Worm (Caenorhabditis elegans): Measurements from ENCODE around the gene pqn-41.

The pqn-41 gene

ce11 chrIII:1926456-1926855 is 20.7 kb downstream of the pqn-41 start:
- TF ChIP-seq aly-1 (tag; optimal IDR thresholded peaks at IDR 0.05) (no peak), hnd-1 (tag; optimal IDR thresholded peaks at IDR 0.05) (no peak), ama-1 (optimal IDR thresholded peaks at IDR 0.05) (no peak), hmg-4 (GFP tag; optimal IDR thresholded peaks at IDR 0.05) (no peak), F13C5.2 (tag; optimal IDR thresholded peaks at IDR 0.05) (no peak), sea-1 (GFP tag; conservative IDR thresholded peaks at IDR 0.05) (no peak), ets-7 (tag; optimal IDR thresholded peaks at IDR 0.05) (peak; percentile 42), tbx-37 (GFP tag; conservative IDR thresholded peaks at IDR 0.05) (peak; percentile 3; the same call in 1 of the 2 replicates), pes-1 (GFP tag; IDR thresholded peaks at IDR 0.05) (peak; percentile 12)

DNA sequence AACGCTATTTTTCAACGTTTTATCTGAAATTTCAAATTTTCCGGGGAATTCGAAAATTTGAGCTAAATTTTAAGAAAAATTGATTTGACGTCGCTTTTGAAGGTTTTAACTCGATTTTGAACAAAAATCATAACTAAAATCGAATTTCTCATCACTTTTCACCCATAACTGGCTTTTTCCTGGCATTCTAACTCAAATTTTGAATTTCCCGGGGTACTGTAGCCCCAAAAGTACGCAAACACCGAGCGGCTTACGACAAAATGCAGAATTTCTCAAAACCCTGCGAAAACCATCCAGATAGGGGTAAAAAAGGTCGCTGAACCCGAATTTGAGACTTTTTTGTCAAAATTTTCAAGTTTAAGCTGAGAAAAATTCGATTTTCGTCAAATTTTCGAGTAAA is 21.5 kb downstream of the pqn-41 start:
- TF ChIP-seq hnd-1 (tag; optimal IDR thresholded peaks at IDR 0.05), result no peak
- no peak for TF ChIP-seq ceh-13 (GFP tag; optimal IDR thresholded peaks at IDR 0.05)
- no peak for TF ChIP-seq ets-7 (tag; optimal IDR thresholded peaks at IDR 0.05)
- TF ChIP-seq tbx-11 (GFP tag; IDR thresholded peaks at IDR 0.05), result no peak
- no peak for TF ChIP-seq B0310.2 (tag; optimal IDR thresholded peaks at IDR 0.05)
- no peak for TF ChIP-seq tra-4 (tag; optimal IDR thresholded peaks at IDR 0.05)
- no peak for TF ChIP-seq scrt-1 (GFP tag; IDR thresholded peaks at IDR 0.05)
- no peak for TF ChIP-seq tbx-37 (GFP tag; conservative IDR thresholded peaks at IDR 0.05)
- TF ChIP-seq ama-1 (optimal IDR thresholded peaks at IDR 0.05), result no peak
- no peak for TF ChIP-seq hmg-4 (GFP tag; optimal IDR thresholded peaks at IDR 0.05)
- no peak for TF ChIP-seq pes-1 (GFP tag; IDR thresholded peaks at IDR 0.05)
- TF ChIP-seq hmbx-1 (tag; optimal IDR thresholded peaks at IDR 0.05), result no peak
- no peak for TF ChIP-seq sea-1 (GFP tag; conservative IDR thresholded peaks at IDR 0.05)
- TF ChIP-seq aly-1 (tag; optimal IDR thresholded peaks at IDR 0.05), result no peak

DNA sequence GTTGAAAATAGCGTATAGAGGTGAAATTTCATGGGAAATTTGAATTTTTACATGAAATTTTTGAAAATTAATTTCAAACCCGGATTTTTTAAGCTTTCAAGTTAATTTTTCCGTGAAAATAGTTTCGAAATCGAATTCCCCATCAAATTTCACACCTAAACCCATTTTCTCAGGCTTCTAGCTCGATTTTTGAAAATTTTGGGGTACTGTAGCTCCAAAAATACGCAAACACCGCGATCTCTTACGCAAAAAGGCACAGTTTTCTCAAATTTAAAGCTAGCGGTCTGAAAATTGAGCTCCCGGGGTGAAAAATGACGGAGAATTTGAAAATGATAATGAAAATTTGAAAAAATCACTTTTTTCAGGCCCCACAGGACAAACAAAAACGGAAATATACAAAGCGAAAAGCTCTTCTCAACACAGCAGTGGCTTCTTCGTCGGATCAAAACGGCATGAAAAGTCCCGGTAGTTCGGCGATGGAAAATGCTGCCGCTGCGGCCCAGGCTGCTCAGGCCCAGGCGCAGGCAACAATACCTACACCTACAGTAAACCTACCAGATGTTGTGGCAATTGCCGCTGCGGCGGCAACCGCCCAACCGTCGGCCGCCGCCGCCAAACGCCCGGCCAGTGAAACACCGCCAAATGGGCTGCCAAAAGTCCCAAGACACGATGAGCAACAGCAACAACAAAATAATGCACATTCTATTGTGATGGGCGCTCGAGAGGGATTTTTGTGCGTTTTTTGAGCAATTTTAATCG is 23.2 kb downstream of the pqn-41 start:
- no peak for TF ChIP-seq tbx-37 (GFP tag; conservative IDR thresholded peaks at IDR 0.05)
- no peak for TF ChIP-seq B0310.2 (tag; optimal IDR thresholded peaks at IDR 0.05)
- TF ChIP-seq ets-7 (tag; optimal IDR thresholded peaks at IDR 0.05), result no peak
- no peak for TF ChIP-seq tra-4 (tag; optimal IDR thresholded peaks at IDR 0.05)
- TF ChIP-seq ceh-36 (tag; optimal IDR thresholded peaks at IDR 0.05), result no peak
- TF ChIP-seq aly-1 (tag; optimal IDR thresholded peaks at IDR 0.05), result peak; percentile 14

- no peak for TF ChIP-seq ceh-36 (tag; optimal IDR thresholded peaks at IDR 0.05)
Measured at ce11 chrIII:1930714-1931273, 25.0 kb downstream of the pqn-41 start.

DNA sequence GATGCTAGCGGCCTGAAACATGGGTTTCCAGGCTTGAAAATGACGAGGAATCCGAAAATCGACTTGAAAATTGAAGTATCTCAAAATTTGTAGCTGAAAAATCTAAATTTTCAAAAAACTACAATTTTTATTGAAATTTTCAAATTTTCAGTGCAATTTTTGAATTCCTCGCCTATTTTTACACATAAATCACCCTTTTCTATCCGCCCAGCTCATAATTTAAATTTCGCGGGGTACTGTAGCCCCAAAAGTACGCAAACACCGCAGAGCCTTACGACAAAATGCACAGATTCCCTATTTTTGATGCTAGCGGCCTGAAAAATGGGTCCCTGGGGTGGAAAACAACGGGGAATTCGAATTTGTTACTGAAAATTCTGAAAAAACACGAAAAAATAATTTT is 25.8 kb downstream of the pqn-41 start:
- no peak for TF ChIP-seq pes-1 (GFP tag; IDR thresholded peaks at IDR 0.05)
- no peak for TF ChIP-seq sea-1 (GFP tag; conservative IDR thresholded peaks at IDR 0.05)

DNA sequence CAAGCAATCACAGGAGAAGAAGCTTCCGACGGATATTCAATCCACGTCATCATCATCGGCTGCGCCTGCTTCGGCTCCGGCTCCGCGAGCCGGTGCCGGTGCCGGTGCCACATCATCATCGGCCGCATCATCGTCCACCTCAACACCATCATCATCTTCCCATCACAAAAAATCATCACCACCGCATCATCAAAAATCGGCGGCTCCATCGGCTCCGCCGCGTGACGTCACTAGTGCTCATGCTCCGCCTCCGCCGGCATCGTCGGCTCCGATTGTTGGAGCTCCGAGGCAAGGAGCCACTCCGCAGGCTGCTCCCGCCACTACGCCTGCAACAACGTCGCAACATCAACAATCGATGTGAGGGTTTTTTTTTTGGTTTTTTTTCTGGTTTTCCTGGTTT is 26.3 kb downstream of the pqn-41 start:
- no peak for TF ChIP-seq B0310.2 (tag; optimal IDR thresholded peaks at IDR 0.05)
- TF ChIP-seq tra-4 (tag; optimal IDR thresholded peaks at IDR 0.05), result no peak
- no peak for TF ChIP-seq F13C5.2 (tag; optimal IDR thresholded peaks at IDR 0.05)
- TF ChIP-seq flt-1 (GFP tag; IDR thresholded peaks at IDR 0.05), result no peak
- TF ChIP-seq scrt-1 (GFP tag; IDR thresholded peaks at IDR 0.05), result no peak
- no peak for TF ChIP-seq hmbx-1 (tag; optimal IDR thresholded peaks at IDR 0.05)
- no peak for TF ChIP-seq hmg-4 (GFP tag; optimal IDR thresholded peaks at IDR 0.05)
- TF ChIP-seq pes-1 (GFP tag; IDR thresholded peaks at IDR 0.05), result no peak
- no peak for TF ChIP-seq ets-7 (tag; optimal IDR thresholded peaks at IDR 0.05)

DNA sequence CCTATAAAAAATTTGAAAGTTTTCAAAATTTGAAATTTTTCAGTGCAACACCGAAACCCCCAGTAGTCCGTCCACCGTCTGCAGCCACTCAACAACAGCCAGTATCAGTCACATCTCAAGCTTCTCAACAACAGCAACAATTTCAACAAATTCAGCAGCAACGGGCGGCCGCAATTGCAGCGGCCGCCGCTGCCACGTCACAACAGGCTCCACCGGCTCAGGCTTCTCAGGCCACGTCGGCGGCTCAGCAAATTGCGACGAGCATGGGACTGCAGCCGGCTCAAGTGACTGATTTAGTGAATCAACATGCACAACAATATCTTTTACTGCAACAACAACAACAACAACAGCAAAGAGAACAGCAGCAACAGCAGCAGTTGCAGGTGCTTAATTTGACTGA is 28.4 kb downstream of the pqn-41 start:
- TF ChIP-seq ama-1 (optimal IDR thresholded peaks at IDR 0.05) (no peak), scrt-1 (GFP tag; IDR thresholded peaks at IDR 0.05) (no peak), ceh-36 (tag; optimal IDR thresholded peaks at IDR 0.05) (no peak), hmg-4 (GFP tag; optimal IDR thresholded peaks at IDR 0.05) (no peak), flt-1 (GFP tag; IDR thresholded peaks at IDR 0.05) (no peak), ets-7 (tag; optimal IDR thresholded peaks at IDR 0.05) (no peak), hmbx-1 (tag; optimal IDR thresholded peaks at IDR 0.05) (no peak), tbx-37 (GFP tag; conservative IDR thresholded peaks at IDR 0.05) (no peak), ceh-13 (GFP tag; optimal IDR thresholded peaks at IDR 0.05) (no peak), tra-4 (tag; optimal IDR thresholded peaks at IDR 0.05) (no peak), sea-1 (GFP tag; conservative IDR thresholded peaks at IDR 0.05) (no peak), B0310.2 (tag; optimal IDR thresholded peaks at IDR 0.05) (no peak), F13C5.2 (tag; optimal IDR thresholded peaks at IDR 0.05) (no peak), aly-1 (tag; optimal IDR thresholded peaks at IDR 0.05) (no peak)

- TF ChIP-seq ceh-36 (tag; optimal IDR thresholded peaks at IDR 0.05) (no peak), F13C5.2 (tag; optimal IDR thresholded peaks at IDR 0.05) (no peak), pes-1 (GFP tag; IDR thresholded peaks at IDR 0.05) (0 out of 2 replicates have a peak, but pooled peaks have one; percentile 17), B0310.2 (tag; optimal IDR thresholded peaks at IDR 0.05) (no peak)
Measured at ce11 chrIII:1937879-1938438, 32.2 kb downstream of the pqn-41 start.
